Worm (Caenorhabditis elegans) whole organism, L3 larva: ENCODE data around the gene wrm-1.

Experiments used
- R02D3.7 ChIP-seq: fragments of 150-350 bp; optimal IDR thresholded peaks from 2 replicates; lab custom pipeline; 2014; ENCODE audit warnings: missing biosample characterization, missing genetic modification characterization
- ZK546.5 ChIP-seq: sonication (generic microtip); optimal IDR thresholded peaks from 2 replicates; lab custom pipeline; 2017; ENCODE audit warnings: missing biosample characterization, missing genetic modification characterization
- aly-2 ChIP-seq: fragments of 150-350 bp; optimal IDR thresholded peaks from 2 replicates; lab custom pipeline; 2014; ENCODE audit warnings: missing biosample characterization, missing genetic modification characterization
- ama-1 ChIP-seq: fragments of 150-350 bp; optimal IDR thresholded peaks from 2 replicates; lab custom pipeline; 2018
- ceh-16 ChIP-seq: sonication (generic microtip); optimal IDR thresholded peaks from 2 replicates; lab custom pipeline; 2017; ENCODE audit warnings: missing biosample characterization, missing genetic modification characterization
- ceh-28 ChIP-seq: fragments of 150-350 bp; optimal IDR thresholded peaks from 2 replicates; lab custom pipeline; 2014; ENCODE audit warnings: missing biosample characterization, missing genetic modification reagents, missing genetic modification characterization
- ceh-82 ChIP-seq: fragments of 150-350 bp; optimal IDR thresholded peaks from 2 replicates; lab custom pipeline; 2014; ENCODE audit warnings: missing biosample characterization, missing genetic modification characterization
- ceh-9 ChIP-seq: sonication (generic microtip); optimal IDR thresholded peaks from 2 replicates; lab custom pipeline; 2018; ENCODE audit warnings: missing biosample characterization, missing genetic modification characterization
- daf-12 ChIP-seq: fragments of 150-350 bp; optimal IDR thresholded peaks from 2 replicates; lab custom pipeline; 2014; ENCODE audit warnings: missing biosample characterization, missing genetic modification reagents, missing genetic modification characterization
- egl-27 ChIP-seq: sonication (generic microtip); optimal IDR thresholded peaks from 4 replicates; lab custom pipeline; 2017; ENCODE audit warnings: missing biosample characterization, missing genetic modification reagents, missing genetic modification characterization
- egl-5 ChIP-seq: fragments of 150-350 bp; optimal IDR thresholded peaks from 2 replicates; lab custom pipeline; 2017; ENCODE audit warnings: missing biosample characterization, missing genetic modification reagents, missing genetic modification characterization, inconsistent platforms
- elt-1 ChIP-seq: fragments of 150-350 bp; optimal IDR thresholded peaks from 2 replicates; lab custom pipeline; 2014; ENCODE audit warnings: missing biosample characterization, missing genetic modification characterization
- elt-2 ChIP-seq: sonication (generic microtip); optimal IDR thresholded peaks from 2 replicates; lab custom pipeline; 2016; ENCODE audit warnings: missing genetic modification reagents, mild to moderate bottlenecking, missing genetic modification characterization, missing compliant biosample characterization
- elt-3 ChIP-seq, 3 experiments: fragments of 150-350 bp in 1 of 3; sonication (generic microtip) in 2 of 3; optimal IDR thresholded peaks; 2 replicates in 2 of 3; 4 replicates in 1 of 3; lab custom pipeline; 2014 to 2017; ENCODE audit warnings: missing biosample characterization in 3 of 3, missing genetic modification characterization in 3 of 3
- eor-1 ChIP-seq, 2 experiments: fragments of 150-350 bp; optimal IDR thresholded peaks; 2 replicates each; lab custom pipeline; 2014 to 2018; ENCODE audit warnings: missing biosample characterization in 2 of 2, missing genetic modification characterization in 2 of 2
- fkh-10 ChIP-seq: sonication (generic microtip); optimal IDR thresholded peaks from 2 replicates; lab custom pipeline; 2017; ENCODE audit warnings: missing biosample characterization, missing genetic modification reagents, missing genetic modification characterization
- fkh-2 ChIP-seq: fragments of 150-350 bp; optimal IDR thresholded peaks from 2 replicates; lab custom pipeline; 2014; ENCODE audit warnings: missing biosample characterization, missing genetic modification reagents, missing genetic modification characterization
- fos-1 ChIP-seq: fragments of 150-350 bp; optimal IDR thresholded peaks from 2 replicates; lab custom pipeline; 2014; ENCODE audit warnings: missing biosample characterization, missing genetic modification characterization
- hmg-11 ChIP-seq: sonication (generic microtip); optimal IDR thresholded peaks from 2 replicates; lab custom pipeline; 2016; ENCODE audit warnings: missing genetic modification characterization, missing compliant biosample characterization
- jun-1 ChIP-seq: fragments of 150-350 bp; optimal IDR thresholded peaks from 2 replicates; lab custom pipeline; 2014; ENCODE audit warnings: missing biosample characterization, missing genetic modification reagents, missing genetic modification characterization
- lin-15B ChIP-seq: fragments of 150-350 bp; optimal IDR thresholded peaks from 2 replicates; lab custom pipeline; 2014; ENCODE audit warnings: missing biosample characterization, missing genetic modification characterization
- lin-39 ChIP-seq: fragments of 150-350 bp; optimal IDR thresholded peaks from 2 replicates; lab custom pipeline; 2018; ENCODE audit warnings: missing biosample characterization, missing genetic modification reagents, missing genetic modification characterization
- lsy-12 ChIP-seq: sonication (generic microtip); optimal IDR thresholded peaks from 2 replicates; lab custom pipeline; 2016; ENCODE audit warnings: mild to moderate bottlenecking, missing genetic modification characterization, missing compliant biosample characterization
- mdl-1 ChIP-seq: fragments of 150-350 bp; optimal IDR thresholded peaks from 2 replicates; lab custom pipeline; 2014; ENCODE audit warnings: missing biosample characterization, missing genetic modification characterization
- mml-1 ChIP-seq: fragments of 150-350 bp; sonication (generic microtip); optimal IDR thresholded peaks from 3 replicates; lab custom pipeline; 2014; ENCODE audit warnings: missing biosample characterization, missing genetic modification characterization
- nfya-1 ChIP-seq: sonication (generic microtip); optimal IDR thresholded peaks from 2 replicates; lab custom pipeline; 2017; ENCODE audit warnings: missing genetic modification characterization, mild to moderate bottlenecking, missing compliant biosample characterization, antibody characterized with exemption, moderate library complexity; ENCODE audit not compliant: insufficient read depth
- nhr-11 ChIP-seq: fragments of 150-350 bp; optimal IDR thresholded peaks from 2 replicates; lab custom pipeline; 2014; ENCODE audit warnings: missing biosample characterization, missing genetic modification characterization
- nhr-12 ChIP-seq: fragments of 150-350 bp; optimal IDR thresholded peaks from 2 replicates; lab custom pipeline; 2014; ENCODE audit warnings: missing biosample characterization, missing genetic modification characterization
- nhr-23 ChIP-seq: fragments of 150-350 bp; optimal IDR thresholded peaks from 2 replicates; lab custom pipeline; 2014; ENCODE audit warnings: missing biosample characterization, missing genetic modification reagents, missing genetic modification characterization
- nhr-237 ChIP-seq: fragments of 150-350 bp; optimal IDR thresholded peaks from 2 replicates; lab custom pipeline; 2014; ENCODE audit warnings: missing biosample characterization, missing genetic modification characterization
- nhr-25 ChIP-seq: sonication (generic microtip); optimal IDR thresholded peaks from 2 replicates; lab custom pipeline; 2017; ENCODE audit warnings: missing biosample characterization, missing genetic modification characterization
- nhr-28 ChIP-seq: fragments of 150-350 bp; optimal IDR thresholded peaks from 2 replicates; lab custom pipeline; 2014; ENCODE audit warnings: missing biosample characterization, missing genetic modification characterization
- nhr-43 ChIP-seq: sonication (generic microtip); optimal IDR thresholded peaks from 2 replicates; lab custom pipeline; 2016; ENCODE audit warnings: mild to moderate bottlenecking, missing genetic modification characterization, missing compliant biosample characterization; ENCODE audit not compliant: poor library complexity, severe bottlenecking
- nhr-67 ChIP-seq: fragments of 150-350 bp; optimal IDR thresholded peaks from 2 replicates; lab custom pipeline; 2014; ENCODE audit warnings: missing biosample characterization, missing genetic modification characterization
- nhr-76 ChIP-seq: fragments of 150-350 bp; sonication (generic microtip); optimal IDR thresholded peaks from 5 replicates; lab custom pipeline; 2014; ENCODE audit warnings: missing biosample characterization, missing genetic modification characterization
- nhr-77 ChIP-seq: fragments of 150-350 bp; optimal IDR thresholded peaks from 2 replicates; lab custom pipeline; 2014; ENCODE audit warnings: missing biosample characterization, missing genetic modification characterization
- pha-4 ChIP-seq: fragments of 150-350 bp; optimal IDR thresholded peaks from 2 replicates; lab custom pipeline; 2014; ENCODE audit warnings: missing biosample characterization, missing genetic modification reagents, missing genetic modification characterization
- pqm-1 ChIP-seq: fragments of 150-350 bp; optimal IDR thresholded peaks from 2 replicates; lab custom pipeline; 2017; ENCODE audit warnings: missing biosample characterization, missing genetic modification characterization, inconsistent platforms
- sea-2 ChIP-seq: fragments of 150-350 bp; sonication (generic microtip); optimal IDR thresholded peaks from 4 replicates; lab custom pipeline; 2014; ENCODE audit warnings: missing biosample characterization, missing genetic modification reagents, missing genetic modification characterization
- skn-1 ChIP-seq: fragments of 150-350 bp; optimal IDR thresholded peaks from 2 replicates; lab custom pipeline; 2014; ENCODE audit warnings: missing biosample characterization, missing genetic modification characterization
- snpc-4 ChIP-seq: fragments of 150-350 bp; optimal IDR thresholded peaks from 2 replicates; lab custom pipeline; 2014; ENCODE audit warnings: missing biosample characterization, missing genetic modification characterization
- tbx-2 ChIP-seq: sonication (generic microtip); optimal IDR thresholded peaks from 2 replicates; lab custom pipeline; 2016; ENCODE audit warnings: mild to moderate bottlenecking, missing genetic modification characterization, missing compliant biosample characterization
- unc-39 ChIP-seq: sonication (generic microtip); optimal IDR thresholded peaks from 4 replicates; lab custom pipeline; 2017; ENCODE audit warnings: missing biosample characterization, missing genetic modification characterization
- unc-62 ChIP-seq: fragments of 150-350 bp; sonication (generic microtip); optimal IDR thresholded peaks from 4 replicates; lab custom pipeline; 2014; ENCODE audit warnings: missing biosample characterization, missing genetic modification reagents, missing genetic modification characterization
- zag-1 ChIP-seq: fragments of 150-350 bp; optimal IDR thresholded peaks from 2 replicates; lab custom pipeline; 2014; ENCODE audit warnings: missing biosample characterization, missing genetic modification characterization
- ztf-11 ChIP-seq: fragments of 150-350 bp; optimal IDR thresholded peaks from 2 replicates; lab custom pipeline; 2014; ENCODE audit warnings: missing biosample characterization, missing genetic modification characterization
- ztf-4 ChIP-seq: fragments of 150-350 bp; optimal IDR thresholded peaks from 2 replicates; lab custom pipeline; 2014; ENCODE audit warnings: missing biosample characterization, missing genetic modification characterization

The wrm-1 gene

DNA sequence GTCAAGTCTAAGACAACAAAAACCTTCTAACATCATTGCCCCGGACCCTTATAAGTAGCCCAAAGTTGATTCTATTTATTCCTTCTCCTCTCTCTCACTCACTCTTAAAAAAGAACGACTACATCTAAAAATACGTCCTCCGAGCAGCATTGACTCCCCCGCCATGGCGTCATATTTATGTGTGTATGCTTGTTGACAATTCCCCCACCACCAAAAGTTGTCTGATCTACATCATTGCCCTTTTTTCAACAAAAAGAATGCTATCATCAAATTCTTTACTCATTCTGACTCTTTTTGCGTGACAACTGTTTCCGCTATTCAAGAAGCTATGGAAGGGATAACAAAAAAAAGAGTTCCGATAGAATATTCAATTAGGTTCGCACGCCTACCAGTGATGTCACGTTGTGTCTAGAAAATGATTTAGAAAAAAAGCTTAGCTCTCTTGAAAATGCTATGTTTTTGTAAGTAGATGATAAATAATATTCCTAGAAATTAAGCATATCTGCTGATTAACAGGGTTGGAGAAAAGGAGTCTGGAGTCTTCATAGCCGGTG lies 34.9 kb downstream of the wrm-1 start:
- TF ChIP-seq fkh-10 (GFP tag; lab: Kevin White, UChicago) (peak; percentile 2), nfya-1 (tag; lab: Kevin White, UChicago) (peak; percentile 48), egl-5 (tag; lab: Kevin White, UChicago) (no peak)

DNA sequence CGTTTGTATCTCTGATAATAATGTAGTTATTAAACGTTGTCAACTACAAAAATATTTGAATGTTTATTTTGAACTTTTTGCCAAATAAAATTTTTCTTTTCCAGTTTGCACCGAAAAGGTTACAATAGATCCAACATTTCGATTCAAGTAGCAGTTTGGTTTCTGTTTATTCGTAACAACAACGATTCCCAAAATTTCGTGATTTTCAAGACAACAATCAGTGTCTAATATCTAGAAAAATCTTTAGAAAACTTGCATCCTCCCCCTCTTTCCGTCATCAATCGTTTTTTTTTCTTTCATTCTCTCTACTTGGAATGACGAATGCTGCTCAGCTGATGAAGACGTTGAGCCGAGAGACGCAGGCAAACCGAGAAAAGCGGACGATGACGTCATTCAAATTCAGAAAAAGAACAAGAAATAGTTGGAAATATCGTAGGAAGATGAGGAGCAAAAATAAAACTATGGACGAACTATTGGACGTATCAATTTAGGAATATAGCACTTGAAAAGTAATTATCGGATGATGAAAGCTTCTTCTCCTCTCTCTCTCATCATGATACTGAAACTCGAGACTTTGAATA lies 36.0 kb downstream of the wrm-1 start:
- no peak for TF ChIP-seq eor-1 (tag; optimal IDR thresholded peaks at IDR 0.05; lab: Kevin White, UChicago)
- no peak for TF ChIP-seq zag-1
- no peak for TF ChIP-seq nhr-67 (tag; lab: Kevin White, UChicago)
- no peak for TF ChIP-seq pha-4 (tag; lab: Kevin White, UChicago)
- TF ChIP-seq nhr-76 (tag; lab: Kevin White, UChicago) = no peak
- no peak for TF ChIP-seq nhr-77 (tag; lab: Kevin White, UChicago)
- peak; percentile 33 for TF ChIP-seq elt-1 (tag; lab: Kevin White, UChicago)
- no peak for TF ChIP-seq aly-2
- TF ChIP-seq tbx-2 (tag; lab: Kevin White, UChicago) = no peak
- TF ChIP-seq lsy-12 (tag; lab: Kevin White, UChicago) = no peak
- no peak for TF ChIP-seq nhr-43 (tag; lab: Kevin White, UChicago)
- no peak for TF ChIP-seq fkh-2 (tag; lab: Kevin White, UChicago)
- peak; percentile 19 for TF ChIP-seq ceh-28 (tag; lab: Kevin White, UChicago)
- TF ChIP-seq lin-15B (tag; lab: Kevin White, UChicago) = peak; percentile 19
- TF ChIP-seq snpc-4 (tag; lab: Kevin White, UChicago) = no peak
- TF ChIP-seq ceh-9 (tag; lab: Kevin White, UChicago) = no peak
- TF ChIP-seq nhr-25 = no peak
- TF ChIP-seq ztf-11 (tag; lab: Kevin White, UChicago) = no peak
- no peak for TF ChIP-seq jun-1 (tag; lab: Kevin White, UChicago)
- no peak for TF ChIP-seq nhr-237
- TF ChIP-seq daf-12 (tag; lab: Kevin White, UChicago) = no peak
- no peak for TF ChIP-seq ceh-16 (tag; lab: Kevin White, UChicago)
- TF ChIP-seq nhr-28 (tag; lab: Kevin White, UChicago) = no peak
- no peak for TF ChIP-seq hmg-11 (tag; lab: Kevin White, UChicago)
- no peak for TF ChIP-seq fos-1 (tag; lab: Kevin White, UChicago)
- peak; percentile 37 for TF ChIP-seq unc-62 (GFP tag; lab: Kevin White, UChicago)
- TF ChIP-seq unc-39 = no peak
- no peak for TF ChIP-seq sea-2 (GFP tag; lab: Kevin White, UChicago)
- peak; percentile 55 for TF ChIP-seq skn-1 (tag; lab: Kevin White, UChicago)
- no peak for TF ChIP-seq elt-2 (tag; lab: Kevin White, UChicago)
- no peak for TF ChIP-seq pqm-1 (tag; lab: Kevin White, UChicago)
- no peak for TF ChIP-seq mdl-1
- TF ChIP-seq nhr-23 (tag; lab: Kevin White, UChicago) = no peak
- TF ChIP-seq ama-1 (lab: Kevin White, UChicago) = peak; percentile 71
- TF ChIP-seq ceh-82 = no peak
- TF ChIP-seq lin-39 = peak; percentile 82
- TF ChIP-seq egl-5 (tag; lab: Kevin White, UChicago) = no peak
- no peak for TF ChIP-seq ZK546.5 (tag; lab: Kevin White, UChicago)
- TF ChIP-seq mml-1 (tag; lab: Kevin White, UChicago) = no peak
- TF ChIP-seq nhr-11 (tag; lab: Kevin White, UChicago) = peak; percentile 71
- no peak for TF ChIP-seq ztf-4 (tag; lab: Kevin White, UChicago)
- TF ChIP-seq nhr-12 (tag; lab: Kevin White, UChicago) = no peak
- TF ChIP-seq elt-3 (tag; optimal IDR thresholded peaks at IDR 0.05; lab: Kevin White, UChicago) = no peak
- TF ChIP-seq nfya-1 (tag; lab: Kevin White, UChicago) = peak; percentile 82
- peak; percentile 96 for TF ChIP-seq fkh-10 (GFP tag; lab: Kevin White, UChicago)
- no peak for TF ChIP-seq R02D3.7 (tag; lab: Kevin White, UChicago)
- TF ChIP-seq egl-27 (tag; lab: Kevin White, UChicago) = no peak
